Worm (Caenorhabditis elegans): ENCODE results near the gene unc-33.

DNA sequence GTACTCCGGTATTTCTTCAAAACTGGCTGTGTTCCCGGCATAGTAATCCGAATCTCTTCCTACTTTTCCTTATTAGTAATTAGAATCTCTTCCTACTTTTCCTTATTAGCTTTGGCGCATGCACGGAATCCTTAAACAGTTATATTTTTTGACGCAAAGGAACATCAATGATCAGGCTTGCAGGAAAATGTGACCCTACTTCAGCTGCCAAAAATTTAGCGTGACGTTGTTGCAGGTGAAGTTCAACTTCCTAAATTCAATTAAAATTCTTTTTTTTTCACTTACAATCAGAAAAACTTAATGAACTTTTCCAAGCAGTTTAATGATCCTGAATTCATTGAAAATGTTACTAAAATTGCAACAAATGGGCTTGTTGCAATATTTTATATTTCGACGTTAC is 23.4 kb upstream of the unc-33 start, which contains the start of gene srz-79:
- TF ChIP-seq fos-1 (tag; optimal IDR thresholded peaks at IDR 0.05) (no peak), jun-1 (tag; optimal IDR thresholded peaks at IDR 0.05) (no peak)

All from whole organism, L1 larva.